Fruit fly (Drosophila melanogaster) whole organism, embryonic: ENCODE measurements around the gene dpr18.
A peak's percentile ranks its signal among the peaks of the same experiment; 100 is the strongest.

Experiments
- Bdp1 ChIP-seq: fragments of 200-800 bp; sonication (Bioruptor generic); optimal IDR thresholded peaks from 3 replicates; lab custom pipeline; 2016; ENCODE audit warnings: missing biosample characterization, missing genetic modification characterization
- CG10267 ChIP-seq: fragments of 200-800 bp; sonication (Bioruptor generic); optimal IDR thresholded peaks from 2 replicates; lab custom pipeline; 2018; ENCODE audit warnings: missing biosample characterization, mild to moderate bottlenecking, missing genetic modification characterization, moderate library complexity
- CG12769 ChIP-seq: fragments of 200-800 bp; sonication (Bioruptor generic); optimal IDR thresholded peaks from 2 replicates; lab custom pipeline; 2019; ENCODE audit warnings: missing biosample characterization, mild to moderate bottlenecking, missing genetic modification characterization, moderate library complexity
- CG14710 ChIP-seq: fragments of 200-800 bp; sonication (Bioruptor generic); optimal IDR thresholded peaks from 3 replicates; lab custom pipeline; 2019; ENCODE audit warnings: missing biosample characterization, mild to moderate bottlenecking, missing genetic modification characterization, moderate library complexity
- CG15696 ChIP-seq: fragments of 200-800 bp; sonication (Bioruptor generic); optimal IDR thresholded peaks from 2 replicates; lab custom pipeline; 2019; ENCODE audit warnings: missing biosample characterization, mild to moderate bottlenecking, missing genetic modification characterization, moderate library complexity
- CG16813 ChIP-seq: fragments of 200-800 bp; sonication (Bioruptor generic); IDR thresholded peaks from 3 replicates; pipeline ENCODE4 v1.3.6; 2022; ENCODE audit warnings: missing biosample characterization, missing genetic modification characterization; ENCODE audit not compliant: partially characterized antibody
- CG17385 ChIP-seq: fragments of 200-800 bp; sonication (Bioruptor generic); optimal IDR thresholded peaks from 3 replicates; lab custom pipeline; 2018; ENCODE audit warnings: missing biosample characterization, mild to moderate bottlenecking, missing genetic modification characterization
- CG17568 ChIP-seq: fragments of 200-800 bp; sonication (Bioruptor generic); optimal IDR thresholded peaks from 2 replicates; lab custom pipeline; 2018; ENCODE audit warnings: missing biosample characterization, mild to moderate bottlenecking, missing genetic modification characterization, moderate library complexity
- CG2129 ChIP-seq: fragments of 200-800 bp; sonication (Bioruptor generic); IDR thresholded peaks from 2 replicates; pipeline ENCODE4 v1.3.6; 2022; ENCODE audit warnings: missing biosample characterization, missing genetic modification characterization; ENCODE audit not compliant: partially characterized antibody
- CG2678 ChIP-seq: fragments of 200-800 bp; sonication (Bioruptor generic); optimal IDR thresholded peaks from 3 replicates; lab custom pipeline; 2019; ENCODE audit warnings: missing biosample characterization, mild to moderate bottlenecking, missing genetic modification characterization, moderate library complexity
- CG2875 ChIP-seq: fragments of 200-800 bp; sonication (Bioruptor generic); optimal IDR thresholded peaks from 2 replicates; lab custom pipeline; 2017; ENCODE audit warnings: missing biosample characterization, mild to moderate bottlenecking, missing genetic modification characterization, missing genetic modification reagents
- CG34422 ChIP-seq: fragments of 200-800 bp; sonication (Bioruptor generic); IDR thresholded peaks from 3 replicates; pipeline ENCODE4 v1.3.6; 2022; ENCODE audit warnings: missing biosample characterization, missing genetic modification characterization
- CG3995 ChIP-seq: fragments of 200-800 bp; sonication (Bioruptor generic); optimal IDR thresholded peaks from 3 replicates; lab custom pipeline; 2016; ENCODE audit warnings: missing biosample characterization, missing genetic modification characterization
- CG4360 ChIP-seq: fragments of 200-800 bp; sonication (Bioruptor generic); IDR thresholded peaks from 2 replicates; pipeline ENCODE4 v1.3.6; 2022; ENCODE audit warnings: missing biosample characterization, missing genetic modification characterization
- CG4854 ChIP-seq: fragments of 200-800 bp; sonication (Bioruptor generic); optimal IDR thresholded peaks from 2 replicates; lab custom pipeline; 2016; ENCODE audit warnings: missing biosample characterization, missing genetic modification characterization, inconsistent platforms
- CG6254 ChIP-seq: fragments of 200-800 bp; sonication (Bioruptor generic); optimal IDR thresholded peaks from 3 replicates; lab custom pipeline; 2017; ENCODE audit warnings: mild to moderate bottlenecking, missing biosample characterization, missing genetic modification reagents, missing genetic modification characterization
- CG7372 ChIP-seq: fragments of 200-800 bp; sonication (Bioruptor generic); IDR thresholded peaks from 2 replicates; pipeline ENCODE4 v1.3.6; 2022; ENCODE audit warnings: missing biosample characterization, missing genetic modification characterization
- CG8924 ChIP-seq: fragments of 200-800 bp; optimal IDR thresholded peaks from 3 replicates; lab custom pipeline; 2019; ENCODE audit warnings: missing biosample characterization, mild to moderate bottlenecking, missing genetic modification characterization, moderate library complexity
- CG9727 ChIP-seq: fragments of 200-800 bp; sonication (Bioruptor generic); optimal IDR thresholded peaks from 3 replicates; lab custom pipeline; 2017; ENCODE audit warnings: missing biosample characterization, mild to moderate bottlenecking, missing genetic modification characterization
- E2f2 ChIP-seq: fragments of 200-800 bp; sonication (Bioruptor generic); IDR thresholded peaks from 2 replicates; pipeline ENCODE4 v1.3.6; 2022; ENCODE audit warnings: missing biosample characterization, missing genetic modification characterization
- Hand ChIP-seq: fragments of 200-800 bp; sonication (Bioruptor generic); optimal IDR thresholded peaks from 2 replicates; lab custom pipeline; 2017; ENCODE audit warnings: mild to moderate bottlenecking, missing biosample characterization, missing genetic modification reagents, missing genetic modification characterization
- Lpt ChIP-seq: fragments of >200 bp; optimal IDR thresholded peaks from 2 replicates; lab custom pipeline; 2018; ENCODE audit warnings: missing biosample characterization, missing genetic modification characterization
- MBD-R2 ChIP-seq: fragments of 200-800 bp; sonication (Bioruptor generic); IDR thresholded peaks from 2 replicates; pipeline ENCODE4 v1.3.6; 2022; ENCODE audit warnings: missing biosample characterization, missing genetic modification characterization
- Meics ChIP-seq: fragments of 200-800 bp; sonication (Bioruptor generic); optimal IDR thresholded peaks from 2 replicates; lab custom pipeline; 2017; ENCODE audit warnings: missing biosample characterization, mild to moderate bottlenecking, missing genetic modification characterization
- Optix ChIP-seq: fragments of 200-800 bp; sonication (Bioruptor generic); IDR thresholded peaks from 3 replicates; pipeline ENCODE4 v1.3.6; 2022; ENCODE audit warnings: missing biosample characterization, missing genetic modification characterization
- amos ChIP-seq: fragments of 200-800 bp; sonication (Bioruptor generic); IDR thresholded peaks from 2 replicates; pipeline ENCODE4 v1.3.6; 2022; ENCODE audit warnings: missing biosample characterization, missing genetic modification characterization; ENCODE audit not compliant: partially characterized antibody
- caup ChIP-seq: fragments of 200-800 bp; sonication (Bioruptor generic); optimal IDR thresholded peaks from 3 replicates; lab custom pipeline; 2017; ENCODE audit warnings: missing biosample characterization, mild to moderate bottlenecking, missing genetic modification characterization, moderate library complexity; ENCODE audit not compliant: severe bottlenecking
- croc ChIP-seq: fragments of 200-800 bp; sonication (Bioruptor generic); conservative IDR thresholded peaks from 3 replicates; pipeline ENCODE4 v1.3.6; 2022; ENCODE audit warnings: missing biosample characterization, missing genetic modification characterization
- disco-r ChIP-seq: fragments of 200-800 bp; sonication (Bioruptor generic); optimal IDR thresholded peaks from 2 replicates; lab custom pipeline; 2016; ENCODE audit warnings: missing biosample characterization, missing genetic modification characterization
- dmrt99B ChIP-seq: fragments of 200-800 bp; sonication (Bioruptor generic); optimal IDR thresholded peaks from 2 replicates; lab custom pipeline; 2018; ENCODE audit warnings: missing biosample characterization, mild to moderate bottlenecking, missing genetic modification characterization, moderate library complexity
- ems ChIP-seq: fragments of 200-800 bp; sonication (Bioruptor generic); optimal IDR thresholded peaks from 3 replicates; lab custom pipeline; 2016; ENCODE audit warnings: missing biosample characterization, missing genetic modification characterization
- esg ChIP-seq: fragments of 200-800 bp; sonication (Bioruptor generic); conservative IDR thresholded peaks from 2 replicates; pipeline ENCODE4 v1.3.6; 2022; ENCODE audit warnings: missing biosample characterization, missing genetic modification characterization
- exex ChIP-seq: fragments of 200-800 bp; sonication (Bioruptor generic); optimal IDR thresholded peaks from 4 replicates; lab custom pipeline; 2018; ENCODE audit warnings: missing biosample characterization, mild to moderate bottlenecking, missing genetic modification characterization, moderate library complexity
- fd96Cb ChIP-seq: fragments of 200-800 bp; sonication (Bioruptor generic); optimal IDR thresholded peaks from 2 replicates; lab custom pipeline; 2018; ENCODE audit warnings: missing biosample characterization, mild to moderate bottlenecking, missing genetic modification characterization, moderate library complexity
- grau ChIP-seq: fragments of 200-800 bp; optimal IDR thresholded peaks from 3 replicates; lab custom pipeline; 2019; ENCODE audit warnings: missing biosample characterization, mild to moderate bottlenecking, missing genetic modification characterization, moderate library complexity
- grn ChIP-seq: fragments of 200-800 bp; sonication (Bioruptor generic); optimal IDR thresholded peaks from 3 replicates; lab custom pipeline; 2017; ENCODE audit warnings: missing biosample characterization, missing genetic modification characterization
- her ChIP-seq: fragments of 200-800 bp; sonication (Bioruptor generic); optimal IDR thresholded peaks from 2 replicates; lab custom pipeline; 2016; ENCODE audit warnings: missing biosample characterization, missing genetic modification characterization
- hth ChIP-seq: fragments of >200 bp; optimal IDR thresholded peaks from 2 replicates; lab custom pipeline; 2017; ENCODE audit warnings: inconsistent platforms
- nmo ChIP-seq: fragments of 200-800 bp; sonication (Bioruptor generic); optimal IDR thresholded peaks from 2 replicates; lab custom pipeline; 2018; ENCODE audit warnings: missing biosample characterization, mild to moderate bottlenecking, missing genetic modification characterization, moderate library complexity
- onecut ChIP-seq: fragments of 200-800 bp; sonication (Bioruptor generic); IDR thresholded peaks from 2 replicates; pipeline ENCODE4 v1.3.6; 2022; ENCODE audit warnings: missing biosample characterization, missing genetic modification characterization
- org-1 ChIP-seq: fragments of 200-800 bp; sonication (Bioruptor generic); optimal IDR thresholded peaks from 2 replicates; lab custom pipeline; 2017; ENCODE audit warnings: missing biosample characterization, missing genetic modification characterization
- rib ChIP-seq: fragments of 200-800 bp; sonication (Bioruptor generic); IDR thresholded peaks from 2 replicates; pipeline ENCODE4 v1.3.6; 2022; ENCODE audit warnings: missing biosample characterization, missing genetic modification characterization
- row ChIP-seq: fragments of 200-800 bp; sonication (Bioruptor generic); IDR thresholded peaks from 3 replicates; pipeline ENCODE4 v1.3.6; 2022; ENCODE audit warnings: missing biosample characterization, missing genetic modification characterization
- tna ChIP-seq: fragments of 200-800 bp; sonication (Bioruptor generic); IDR thresholded peaks from 2 replicates; pipeline ENCODE4 v1.3.6; 2022; ENCODE audit warnings: missing biosample characterization, missing genetic modification characterization; ENCODE audit not compliant: partially characterized antibody
- ttk ChIP-seq: fragments of 200-800 bp; sonication (Bioruptor generic); IDR thresholded peaks from 2 replicates; pipeline ENCODE4 v2.1.2; 2022; ENCODE audit warnings: missing biosample characterization, missing genetic modification characterization
- usp ChIP-seq: fragments of >200 bp; optimal IDR thresholded peaks from 2 replicates; lab custom pipeline; 2017; ENCODE audit warnings: missing biosample characterization, missing genetic modification characterization
- vnd ChIP-seq: fragments of 200-800 bp; sonication (Bioruptor generic); IDR thresholded peaks from 3 replicates; pipeline ENCODE4 v1.3.6; 2022; ENCODE audit warnings: missing biosample characterization, missing genetic modification characterization; ENCODE audit not compliant: partially characterized antibody
- zfh2 ChIP-seq: fragments of 200-800 bp; sonication (Bioruptor generic); optimal IDR thresholded peaks from 2 replicates; lab custom pipeline; 2016; ENCODE audit warnings: missing biosample characterization, missing genetic modification characterization

The dpr18 gene

DNA sequence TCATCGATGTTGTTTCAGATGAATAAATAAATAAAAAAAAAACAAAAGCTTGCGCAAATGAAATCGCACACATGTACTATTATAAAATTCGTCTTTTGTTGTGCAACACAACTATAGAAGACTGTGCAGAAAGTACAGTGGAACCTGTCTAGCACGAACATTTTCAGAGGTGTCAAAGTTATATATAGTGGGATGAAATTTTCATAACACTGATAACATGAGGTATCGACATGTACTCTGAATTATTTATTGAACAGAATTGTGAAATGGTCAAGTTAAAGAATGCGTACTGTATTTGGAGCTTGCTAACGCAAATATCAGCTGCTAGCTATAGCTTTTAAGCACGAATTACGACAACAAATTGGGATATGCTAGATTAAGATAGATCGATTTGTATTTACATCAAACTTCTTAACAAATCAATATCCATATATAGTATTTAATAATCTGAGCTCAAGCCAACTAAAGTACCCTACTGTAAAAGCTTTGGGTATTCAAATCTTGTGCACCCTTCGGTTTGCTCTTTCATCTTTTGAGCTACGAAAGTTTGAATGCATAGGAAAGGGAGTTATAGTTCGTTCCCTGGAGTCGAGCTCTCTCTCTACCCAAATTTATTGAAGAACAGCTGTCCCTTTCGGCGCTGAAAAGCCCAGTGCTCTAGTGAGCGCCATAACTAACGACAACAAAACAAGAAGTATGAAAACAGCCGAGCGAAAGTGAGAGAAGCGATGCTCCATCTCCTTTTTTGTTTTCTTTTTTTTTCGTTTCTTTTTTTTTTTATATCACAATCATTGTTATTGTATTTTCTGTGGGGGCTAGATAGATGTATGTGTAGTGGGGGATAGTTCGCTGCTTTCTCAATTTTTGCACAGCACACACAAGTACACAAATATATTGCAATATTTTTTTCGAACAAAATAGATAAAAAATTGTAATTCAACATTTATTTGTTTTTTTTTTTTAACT lies 26.9 kb downstream of the dpr18 start (continued):
- TF ChIP-seq CG4854 (GFP tag; lab: Kevin White, UChicago) (peak; percentile 85), CG15696 (tag; lab: Kevin White, UChicago) (peak; percentile 62), caup (peak; percentile 91), zfh2 (GFP tag; lab: Kevin White, UChicago) (peak; percentile 93), esg (GFP tag; lab: Robert Waterston, UW) (peak; percentile 91), Lpt (GFP tag; lab: Kevin White, UChicago) (no peak), CG10267 (peak; percentile 68), CG16813 (no peak), CG4360 (GFP tag; lab: Robert Waterston, UW) (no peak), row (GFP tag; lab: Robert Waterston, UW) (peak; percentile 93), ems (GFP tag; lab: Kevin White, UChicago) (peak; percentile 83), Hand (GFP tag; lab: Kevin White, UChicago) (peak; percentile 87), amos (no peak), ttk (GFP tag; lab: Robert Waterston, UW) (peak; percentile 88), Bdp1 (GFP tag; lab: Kevin White, UChicago) (peak; percentile 73), CG2875 (GFP tag; lab: Kevin White, UChicago) (peak; percentile 77), usp (GFP tag; lab: Kevin White, UChicago) (no peak), grau (tag; lab: Kevin White, UChicago) (peak; percentile 96), dmrt99B (tag; lab: Kevin White, UChicago) (peak; percentile 93), CG6254 (GFP tag; lab: Kevin White, UChicago) (peak; percentile 62), Meics (GFP tag; lab: Kevin White, UChicago) (peak; percentile 91), CG17385 (peak; percentile 90), CG7372 (GFP tag; lab: Robert Waterston, UW) (peak; percentile 93), CG3995 (peak; percentile 74), exex (peak; percentile 64), onecut (GFP tag; lab: Robert Waterston, UW) (peak; percentile 79), CG17568 (GFP tag; lab: Kevin White, UChicago) (peak; percentile 85), MBD-R2 (GFP tag; lab: Robert Waterston, UW) (peak; percentile 81), croc (GFP tag; lab: Robert Waterston, UW) (peak; percentile 60; the same call in 2 of the 3 replicates), vnd (no peak), CG2129 (GFP tag; lab: Robert Waterston, UW) (no peak), nmo (GFP tag; lab: Kevin White, UChicago) (peak; percentile 87), CG8924 (tag; lab: Kevin White, UChicago) (peak; percentile 82), CG9727 (peak; percentile 80), tna (GFP tag; lab: Robert Waterston, UW) (no peak), Optix (GFP tag; lab: Robert Waterston, UW) (peak; percentile 84), CG12769 (peak; percentile 97), CG34422 (GFP tag; lab: Robert Waterston, UW) (peak; percentile 92), E2f2 (GFP tag; lab: Robert Waterston, UW) (peak; percentile 65), fd96Cb (tag; lab: Kevin White, UChicago) (peak; percentile 78), grn (no peak), CG14710 (peak; percentile 58), CG2678 (tag; lab: Kevin White, UChicago) (peak; percentile 94), disco-r (GFP tag; lab: Kevin White, UChicago) (peak; percentile 95), org-1 (peak; percentile 74), hth (lab: Kevin White, UChicago) (no peak), rib (GFP tag; lab: Robert Waterston, UW) (peak; percentile 92), her (peak; percentile 85)
